Fruit fly (Drosophila melanogaster) whole organism, pupa: ENCODE measurements around the gene CG46059.

ENCODE experiments used
- CG10348 ChIP-seq: fragments of 200-800 bp; sonication (Bioruptor generic); IDR thresholded peaks from 2 replicates; pipeline ENCODE4 v1.3.6; 2022; ENCODE audit warnings: missing biosample characterization, missing genetic modification characterization
- CG12605 ChIP-seq: fragments of 200-800 bp; sonication (Bioruptor generic); IDR thresholded peaks from 2 replicates; pipeline ENCODE4 v1.3.6; 2022; ENCODE audit warnings: missing biosample characterization, missing genetic modification characterization
- CG14655 ChIP-seq: fragments of 200-800 bp; sonication (Bioruptor generic); optimal IDR thresholded peaks from 3 replicates; lab custom pipeline; 2017; ENCODE audit warnings: mild to moderate bottlenecking, missing biosample characterization, missing genetic modification reagents, missing genetic modification characterization
- CG4496 ChIP-seq: fragments of 200-800 bp; sonication (Bioruptor generic); IDR thresholded peaks from 3 replicates; pipeline ENCODE4 v1.3.6; 2022; ENCODE audit warnings: missing biosample characterization, missing genetic modification characterization
- EcR ChIP-seq: fragments of 200-800 bp; sonication (Bioruptor generic); optimal IDR thresholded peaks from 3 replicates; lab custom pipeline; 2019; ENCODE audit warnings: missing biosample characterization, missing genetic modification characterization, mild to moderate bottlenecking, moderate library complexity, missing genetic modification reagents
- Pif1A ChIP-seq: fragments of 200-800 bp; sonication (Bioruptor generic); optimal IDR thresholded peaks from 3 replicates; lab custom pipeline; 2016; ENCODE audit warnings: missing biosample characterization, missing genetic modification characterization
- Pif1B ChIP-seq: fragments of 200-800 bp; sonication (Bioruptor generic); optimal IDR thresholded peaks from 3 replicates; lab custom pipeline; 2016; ENCODE audit warnings: missing biosample characterization, missing genetic modification characterization
- Snoo ChIP-seq: fragments of 200-800 bp; sonication (Bioruptor generic); optimal IDR thresholded peaks from 3 replicates; lab custom pipeline; 2017; ENCODE audit warnings: missing biosample characterization, mild to moderate bottlenecking, missing genetic modification characterization, inconsistent platforms
- fd96Ca ChIP-seq: fragments of 200-800 bp; sonication (Bioruptor generic); IDR thresholded peaks from 3 replicates; pipeline ENCODE4 v1.3.6; 2022; ENCODE audit warnings: missing biosample characterization, missing genetic modification characterization

DNA sequence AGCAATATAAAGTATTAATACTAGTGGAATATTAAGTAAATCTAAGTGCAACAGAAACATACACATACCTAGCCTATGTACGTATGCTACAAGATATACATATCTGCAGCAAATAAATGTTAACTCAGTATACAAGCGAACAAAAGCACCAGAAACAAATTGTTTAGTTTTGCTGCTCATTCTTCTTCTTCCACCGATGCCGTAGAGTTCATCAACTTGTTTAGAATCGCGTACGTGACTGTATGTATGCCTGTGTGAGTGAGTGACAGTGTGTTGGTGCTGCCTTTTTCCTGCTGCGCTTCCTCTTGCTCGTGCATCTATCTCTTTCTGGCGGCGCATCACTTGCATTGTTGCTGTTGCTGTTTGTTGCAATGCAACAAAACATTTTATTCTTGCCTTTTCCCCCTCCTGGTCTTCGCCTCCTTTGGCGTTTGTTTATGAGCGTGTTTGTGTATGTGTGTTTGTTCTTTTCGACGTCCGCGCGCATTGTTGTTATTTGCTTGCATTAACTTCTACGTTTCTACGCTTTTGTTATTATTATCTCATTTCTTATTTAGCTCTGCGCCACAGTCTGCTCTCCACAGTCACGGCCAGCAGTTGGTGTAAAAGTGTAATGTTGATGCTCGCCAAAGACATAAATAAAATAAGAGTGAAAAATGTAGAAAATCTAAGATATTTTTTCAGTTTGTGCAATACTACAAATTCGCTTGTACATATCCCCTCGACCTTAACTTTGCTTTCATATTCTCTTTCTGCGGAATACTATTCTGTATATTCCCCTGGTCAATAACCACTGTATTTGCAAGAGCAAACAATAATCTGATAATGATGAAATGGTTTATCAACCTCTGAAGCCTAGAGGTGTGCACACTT is 24.7 kb downstream of the CG46059 start:
- TF ChIP-seq Pif1B (GFP tag; lab: Kevin White, UChicago) = peak; percentile 10
- TF ChIP-seq EcR (GFP tag; lab: Kevin White, UChicago) = peak; percentile 43
- TF ChIP-seq Snoo (tag; lab: Kevin White, UChicago) = peak; percentile 27
- peak; percentile 67; the same call in 2 of the 3 replicates for TF ChIP-seq fd96Ca (GFP tag; lab: Robert Waterston, UW)
- TF ChIP-seq CG14655 = peak; percentile 70
- no peak for TF ChIP-seq CG10348 (GFP tag; lab: Robert Waterston, UW)
- peak; percentile 51 for TF ChIP-seq Pif1A (GFP tag; lab: Kevin White, UChicago)
- no peak for TF ChIP-seq CG12605 (GFP tag; lab: Robert Waterston, UW)
- TF ChIP-seq CG4496 (GFP tag; lab: Robert Waterston, UW) = peak; percentile 61
